Fruit fly (Drosophila melanogaster) whole organism, prepupa: Measurements from ENCODE around the gene CG17344.

Experiments used
- Blimp-1 ChIP-seq: fragments of 200-800 bp; sonication (Bioruptor generic); optimal IDR thresholded peaks from 3 replicates; lab custom pipeline; 2017; ENCODE audit warnings: missing biosample characterization, missing genetic modification characterization, mild to moderate bottlenecking, moderate library complexity, missing genetic modification reagents
- CG10631 ChIP-seq: fragments of 200-800 bp; sonication (Bioruptor generic); optimal IDR thresholded peaks from 2 replicates; lab custom pipeline; 2016; ENCODE audit warnings: missing biosample characterization, missing genetic modification characterization
- CG11902 ChIP-seq: fragments of 200-800 bp; sonication (Bioruptor generic); optimal IDR thresholded peaks from 3 replicates; lab custom pipeline; 2016; ENCODE audit warnings: missing biosample characterization, missing genetic modification characterization
- CG16779 ChIP-seq: fragments of 200-800 bp; sonication (Bioruptor generic); optimal IDR thresholded peaks from 3 replicates; lab custom pipeline; 2017; ENCODE audit warnings: missing biosample characterization, mild to moderate bottlenecking, missing genetic modification characterization
- CG3919 ChIP-seq: fragments of 200-800 bp; sonication (Bioruptor generic); optimal IDR thresholded peaks from 3 replicates; lab custom pipeline; 2016; ENCODE audit warnings: missing biosample characterization, missing genetic modification characterization
- CG6854 ChIP-seq: fragments of 200-800 bp; sonication (Bioruptor generic); optimal IDR thresholded peaks from 2 replicates; lab custom pipeline; 2017; ENCODE audit warnings: missing biosample characterization, mild to moderate bottlenecking, missing genetic modification characterization
- CG7368 ChIP-seq: fragments of 200-800 bp; sonication (Bioruptor generic); optimal IDR thresholded peaks from 3 replicates; lab custom pipeline; 2016; ENCODE audit warnings: missing biosample characterization, missing genetic modification characterization
- Gug ChIP-seq: fragments of 200-800 bp; sonication (Bioruptor generic); IDR thresholded peaks from 2 replicates; pipeline ENCODE4 v1.3.6; 2022; ENCODE audit warnings: missing biosample characterization, missing genetic modification characterization
- Hr4 ChIP-seq: fragments of 200-800 bp; sonication (Bioruptor generic); optimal IDR thresholded peaks from 3 replicates; lab custom pipeline; 2016; ENCODE audit warnings: missing biosample characterization, missing genetic modification characterization
- cyc ChIP-seq: fragments of 200-800 bp; sonication (Bioruptor generic); optimal IDR thresholded peaks from 3 replicates; lab custom pipeline; 2016; ENCODE audit warnings: missing biosample characterization, missing genetic modification characterization
- pdm3 ChIP-seq: fragments of 200-800 bp; sonication (Bioruptor generic); optimal IDR thresholded peaks from 3 replicates; lab custom pipeline; 2016; ENCODE audit warnings: missing biosample characterization, missing genetic modification characterization
- vri ChIP-seq: fragments of 200-800 bp; sonication (Bioruptor generic); optimal IDR thresholded peaks from 3 replicates; lab custom pipeline; 2016; ENCODE audit warnings: missing biosample characterization, mild to moderate bottlenecking, missing genetic modification characterization

DNA sequence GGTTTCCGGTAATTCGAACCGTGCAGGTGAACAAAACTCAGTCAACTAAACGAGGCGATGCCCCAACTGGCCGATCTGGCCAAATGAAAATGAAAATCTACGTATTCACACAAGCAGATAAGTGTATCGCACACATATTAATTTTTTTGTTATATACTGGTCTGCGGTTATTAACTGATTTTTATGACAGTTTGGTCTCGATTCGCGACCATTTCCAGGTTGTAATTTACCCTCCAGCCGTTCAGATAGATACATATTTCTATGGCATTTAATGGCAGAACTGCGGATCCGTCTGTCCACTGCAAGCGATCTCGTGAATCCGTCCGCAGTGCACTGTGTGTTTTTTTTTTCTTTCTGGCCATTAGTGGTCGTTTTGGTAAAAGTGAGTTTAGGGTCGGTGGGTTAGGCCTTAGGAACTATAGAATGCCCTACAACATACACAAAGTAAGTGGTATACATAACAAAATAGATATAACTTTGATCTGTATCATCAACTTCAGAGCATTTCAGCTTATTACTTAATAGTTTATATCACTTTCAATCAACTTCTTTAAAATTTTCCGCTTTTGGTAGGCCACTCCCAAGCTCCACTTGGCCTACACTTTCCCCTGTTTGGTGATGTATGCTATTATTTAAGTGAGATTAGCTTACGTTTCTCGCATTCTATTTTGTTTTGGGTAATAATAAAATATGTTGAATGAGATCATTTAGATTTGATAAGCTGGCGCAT is 27.6 kb upstream of the CG17344 start, which contains the start of gene CG17572:
- TF ChIP-seq cyc (GFP tag; lab: Kevin White, UChicago) (no peak), CG11902 (GFP tag; lab: Kevin White, UChicago) (no peak), CG10631 (GFP tag; lab: Kevin White, UChicago) (no peak), Gug (no peak), CG16779 (tag; lab: Kevin White, UChicago) (no peak), Blimp-1 (GFP tag; lab: Kevin White, UChicago) (no peak), CG7368 (GFP tag; lab: Kevin White, UChicago) (no peak), vri (GFP tag; lab: Kevin White, UChicago) (no peak), Hr4 (GFP tag; lab: Kevin White, UChicago) (no peak), pdm3 (GFP tag; lab: Kevin White, UChicago) (no peak), CG6854 (GFP tag; lab: Kevin White, UChicago) (no peak), CG3919 (GFP tag; lab: Kevin White, UChicago) (no peak)
